Worm (Caenorhabditis elegans) whole organism, early embryonic: Measurements from ENCODE around the gene bre-2.

ENCODE experiments used
- B0310.2 ChIP-seq: sonication (generic microtip); optimal IDR thresholded peaks from 2 replicates; lab custom pipeline; 2016; ENCODE audit warnings: mild to moderate bottlenecking, missing genetic modification characterization, missing compliant biosample characterization
- ama-1 ChIP-seq: fragments of 150-350 bp; optimal IDR thresholded peaks from 2 replicates; lab custom pipeline; 2014
- ceh-36 ChIP-seq: sonication (generic microtip); optimal IDR thresholded peaks from 2 replicates; lab custom pipeline; 2016; ENCODE audit warnings: missing genetic modification characterization, inconsistent platforms, missing compliant biosample characterization
- flt-1 ChIP-seq: fragments of 200-800 bp; sonication (Bioruptor generic); IDR thresholded peaks from 2 replicates; pipeline ENCODE4 v1.3.6; 2022; ENCODE audit warnings: missing genetic modification characterization, missing compliant biosample characterization
- hmbx-1 ChIP-seq: sonication (generic microtip); optimal IDR thresholded peaks from 2 replicates; lab custom pipeline; 2016; ENCODE audit warnings: mild to moderate bottlenecking, missing genetic modification characterization, missing compliant biosample characterization
- sea-1 ChIP-seq: fragments of 200-800 bp; sonication (Bioruptor generic); conservative IDR thresholded peaks from 2 replicates; pipeline ENCODE4 v1.3.6; 2022; ENCODE audit warnings: missing genetic modification characterization, missing compliant biosample characterization
- tbx-37 ChIP-seq: fragments of 200-800 bp; sonication (Bioruptor generic); conservative IDR thresholded peaks from 2 replicates; pipeline ENCODE4 v1.3.6; 2022; ENCODE audit warnings: missing genetic modification reagents, missing genetic modification characterization, missing compliant biosample characterization

ce11 chrIII:13131220-13131619, 8.2 kb downstream of the bre-2 start:
- TF ChIP-seq ama-1 (lab: Kevin White, UChicago) = no peak
- TF ChIP-seq sea-1 (GFP tag; lab: Robert Waterston, UW) = no peak
- TF ChIP-seq flt-1 (GFP tag; lab: Robert Waterston, UW) = no peak
- no peak for TF ChIP-seq tbx-37 (GFP tag; lab: Robert Waterston, UW)
- no peak for TF ChIP-seq ceh-36 (tag; lab: Kevin White, UChicago)
- no peak for TF ChIP-seq B0310.2
- no peak for TF ChIP-seq hmbx-1 (tag; lab: Kevin White, UChicago)
